Worm (Caenorhabditis elegans): ENCODE data around the gene H40L08.7.
A peak's percentile ranks its signal among the peaks of the same experiment; 100 is the strongest.

The H40L08.7 gene

ce11 chrX:15040552-15041080 is 36.9 kb downstream of the H40L08.7 start, which contains the start of gene C18B12.4 (continued):
- peak; percentile 12 for TF ChIP-seq unc-120 (tag; optimal IDR thresholded peaks at IDR 0.05; ENCODE audit: poor library complexity, severe bottlenecking)
- TF ChIP-seq nhr-237 (tag; optimal IDR thresholded peaks at IDR 0.05): peak; percentile 77
- peak; percentile 72 for TF ChIP-seq cnd-1 (tag; optimal IDR thresholded peaks at IDR 0.05)
- no peak for TF ChIP-seq mab-5 (tag; optimal IDR thresholded peaks at IDR 0.05)
- no peak for TF ChIP-seq bed-3 (GFP tag; optimal IDR thresholded peaks at IDR 0.05)

- no peak for TF ChIP-seq zip-8 (tag; optimal IDR thresholded peaks at IDR 0.05)
- TF ChIP-seq nhr-76 (tag; optimal IDR thresholded peaks at IDR 0.05): no peak
- no peak for TF ChIP-seq tbx-8 (GFP tag; optimal IDR thresholded peaks at IDR 0.05)
- TF ChIP-seq elt-1 (tag; optimal IDR thresholded peaks at IDR 0.05; ENCODE audit: borderline replicate concordance, insufficient read depth): no peak
- TF ChIP-seq lin-32 (GFP tag; optimal IDR thresholded peaks at IDR 0.05): no peak
- TF ChIP-seq mab-5 (tag; optimal IDR thresholded peaks at IDR 0.05): no peak
- no peak for TF ChIP-seq snpc-4 (tag; optimal IDR thresholded peaks at IDR 0.05)
- TF ChIP-seq unc-120 (tag; optimal IDR thresholded peaks at IDR 0.05; ENCODE audit: poor library complexity, severe bottlenecking): no peak
- no peak for TF ChIP-seq nhr-28 (tag; optimal IDR thresholded peaks at IDR 0.05)
- TF ChIP-seq elt-3 (tag; optimal IDR thresholded peaks at IDR 0.05): no peak
- TF ChIP-seq cnd-1 (tag; optimal IDR thresholded peaks at IDR 0.05): no peak
- no peak for TF ChIP-seq ces-1 (GFP tag; optimal IDR thresholded peaks at IDR 0.05)
- TF ChIP-seq unc-39 (tag; optimal IDR thresholded peaks at IDR 0.05): no peak
- TF ChIP-seq unc-62 (GFP tag; optimal IDR thresholded peaks at IDR 0.05): no peak
- no peak for TF ChIP-seq nhr-2 (tag; optimal IDR thresholded peaks at IDR 0.05)
- TF ChIP-seq ceh-39 (tag; optimal IDR thresholded peaks at IDR 0.05): no peak
- no peak for TF ChIP-seq blmp-1 (tag; optimal IDR thresholded peaks at IDR 0.05)
- TF ChIP-seq M03D4.4 (tag; optimal IDR thresholded peaks at IDR 0.05): no peak
Measured at ce11 chrX:15039696-15040212, 37.8 kb downstream of the H40L08.7 start.

- TF ChIP-seq bed-3 (GFP tag; optimal IDR thresholded peaks at IDR 0.05): no peak
- no peak for TF ChIP-seq elt-1 (tag; optimal IDR thresholded peaks at IDR 0.05; ENCODE audit: borderline replicate concordance, insufficient read depth)
- no peak for TF ChIP-seq sem-2 (GFP tag; optimal IDR thresholded peaks at IDR 0.05)
- TF ChIP-seq mab-5 (tag; optimal IDR thresholded peaks at IDR 0.05): no peak
- TF ChIP-seq nhr-237 (tag; optimal IDR thresholded peaks at IDR 0.05): no peak
- TF ChIP-seq lin-13 (tag; optimal IDR thresholded peaks at IDR 0.05): no peak
Measured at ce11 chrX:15039029-15039695, 38.4 kb downstream of the H40L08.7 start.

- no peak for TF ChIP-seq lin-32 (GFP tag; optimal IDR thresholded peaks at IDR 0.05)
- TF ChIP-seq unc-39 (tag; optimal IDR thresholded peaks at IDR 0.05): no peak
- no peak for TF ChIP-seq ces-1 (GFP tag; optimal IDR thresholded peaks at IDR 0.05)
- TF ChIP-seq drap-1 (GFP tag; optimal IDR thresholded peaks at IDR 0.05): no peak
- no peak for TF ChIP-seq elt-3 (tag; optimal IDR thresholded peaks at IDR 0.05)
- no peak for TF ChIP-seq nhr-28 (tag; optimal IDR thresholded peaks at IDR 0.05)
- no peak for TF ChIP-seq mls-2 (tag; optimal IDR thresholded peaks at IDR 0.05)
- no peak for TF ChIP-seq hlh-1 (tag; optimal IDR thresholded peaks at IDR 0.05)
- no peak for TF ChIP-seq mab-5 (tag; optimal IDR thresholded peaks at IDR 0.05)
- no peak for TF ChIP-seq elt-1 (tag; optimal IDR thresholded peaks at IDR 0.05; ENCODE audit: borderline replicate concordance, insufficient read depth)
- no peak for TF ChIP-seq nhr-76 (tag; optimal IDR thresholded peaks at IDR 0.05)
- TF ChIP-seq ceh-43 (GFP tag; optimal IDR thresholded peaks at IDR 0.05): no peak
- TF ChIP-seq tbx-8 (GFP tag; optimal IDR thresholded peaks at IDR 0.05): no peak
Measured at ce11 chrX:15036287-15036686, 41.3 kb downstream of the H40L08.7 start.

ce11 chrX:15035748-15036147 is 41.8 kb downstream of the H40L08.7 start:
- TF ChIP-seq flh-1 (GFP tag; optimal IDR thresholded peaks at IDR 0.05) (no peak), elt-1 (tag; optimal IDR thresholded peaks at IDR 0.05; ENCODE audit: borderline replicate concordance, insufficient read depth) (no peak), tbx-8 (GFP tag; optimal IDR thresholded peaks at IDR 0.05) (no peak), drap-1 (GFP tag; optimal IDR thresholded peaks at IDR 0.05) (no peak), mab-5 (tag; optimal IDR thresholded peaks at IDR 0.05) (no peak), lin-13 (tag; optimal IDR thresholded peaks at IDR 0.05) (no peak), ceh-39 (tag; optimal IDR thresholded peaks at IDR 0.05) (no peak), mep-1 (tag; optimal IDR thresholded peaks at IDR 0.05) (no peak), sptf-1 (tag; optimal IDR thresholded peaks at IDR 0.05) (no peak), mls-2 (tag; optimal IDR thresholded peaks at IDR 0.05) (no peak), ceh-43 (GFP tag; optimal IDR thresholded peaks at IDR 0.05) (no peak), unc-62 (GFP tag; optimal IDR thresholded peaks at IDR 0.05) (no peak), unc-120 (tag; optimal IDR thresholded peaks at IDR 0.05; ENCODE audit: poor library complexity, severe bottlenecking) (no peak), ztf-11 (tag; optimal IDR thresholded peaks at IDR 0.05) (no peak), bed-3 (GFP tag; optimal IDR thresholded peaks at IDR 0.05) (no peak), ham-2 (GFP tag; optimal IDR thresholded peaks at IDR 0.05) (no peak), nhr-2 (tag; optimal IDR thresholded peaks at IDR 0.05) (no peak), ces-1 (GFP tag; optimal IDR thresholded peaks at IDR 0.05) (no peak), cnd-1 (tag; optimal IDR thresholded peaks at IDR 0.05) (no peak)
